Fruit fly (Drosophila melanogaster): ENCODE results near the gene CG13282.

CG13282 gene

dm6 chr2L:16874924-16875323 is 40.6 kb upstream of the CG13282 start:
- TF ChIP-seq Pdp1 (GFP tag; optimal IDR thresholded peaks at IDR 0.05), result peak in 1 of 2 experiments; percentile 41
- TF ChIP-seq CG9797 (GFP tag; optimal IDR thresholded peaks at IDR 0.05), result no peak
- TF ChIP-seq Hmx (GFP tag; optimal IDR thresholded peaks at IDR 0.05), result no peak
- no peak for TF ChIP-seq Mes4 (GFP tag; optimal IDR thresholded peaks at IDR 0.05)
- TF ChIP-seq cg (GFP tag; optimal IDR thresholded peaks at IDR 0.05), result peak; percentile 47
- no peak for TF ChIP-seq ash1 (GFP tag; optimal IDR thresholded peaks at IDR 0.05)
- TF ChIP-seq CG8478 (optimal IDR thresholded peaks at IDR 0.05), result no peak
- no peak for TF ChIP-seq CG9727 (GFP tag; optimal IDR thresholded peaks at IDR 0.05)
- no peak for TF ChIP-seq NC2β (GFP tag; optimal IDR thresholded peaks at IDR 0.05)
- TF ChIP-seq en (GFP tag; optimal IDR thresholded peaks at IDR 0.05), result no peak
- TF ChIP-seq chinmo (GFP tag; IDR thresholded peaks at IDR 0.05; ENCODE audit: partially characterized antibody), result peak; percentile 74; the same call in 1 of the 4 replicates
- no peak for TF ChIP-seq Meics (GFP tag; optimal IDR thresholded peaks at IDR 0.05)

dm6 chr2L:16868897-16869324 is 34.6 kb upstream of the CG13282 start:
- TF ChIP-seq Nf-YB (GFP tag; optimal IDR thresholded peaks at IDR 0.05) (peak; percentile 34), Fer2 (tag; optimal IDR thresholded peaks at IDR 0.05) (no peak), otp (GFP tag; IDR thresholded peaks at IDR 0.05) (no peak), CG8281 (tag; optimal IDR thresholded peaks at IDR 0.05) (no peak), Neu2 (GFP tag; optimal IDR thresholded peaks at IDR 0.05; ENCODE audit: borderline replicate concordance) (no peak), zen2 (GFP tag; IDR thresholded peaks at IDR 0.05; ENCODE audit: partially characterized antibody) (no peak), CG18476 (GFP tag; optimal IDR thresholded peaks at IDR 0.05) (no peak), CG10147 (GFP tag; optimal IDR thresholded peaks at IDR 0.05) (no peak), CG1647 (GFP tag; optimal IDR thresholded peaks at IDR 0.05) (no peak), lilli (GFP tag; optimal IDR thresholded peaks at IDR 0.05) (no peak), sug (tag; optimal IDR thresholded peaks at IDR 0.05) (no peak), CG11456 (GFP tag; IDR thresholded peaks at IDR 0.05) (peak; percentile 58; the same call in 1 of the 3 replicates), insv (GFP tag; optimal IDR thresholded peaks at IDR 0.05) (no peak), CG8478 (optimal IDR thresholded peaks at IDR 0.05) (no peak), gcm2 (GFP tag; optimal IDR thresholded peaks at IDR 0.05) (no peak), jumu (GFP tag; optimal IDR thresholded peaks at IDR 0.05) (no peak), Mad (GFP tag; optimal IDR thresholded peaks at IDR 0.05) (no peak), CG7745 (tag; optimal IDR thresholded peaks at IDR 0.05) (no peak), hbn (GFP tag; IDR thresholded peaks at IDR 0.05; ENCODE audit: partially characterized antibody) (no peak), al (GFP tag; IDR thresholded peaks at IDR 0.05) (no peak), MESR4 (GFP tag; optimal IDR thresholded peaks at IDR 0.05) (no peak), CG11247 (GFP tag; IDR thresholded peaks at IDR 0.05) (no peak), CG17802 (tag; optimal IDR thresholded peaks at IDR 0.05) (no peak), CG4360 (GFP tag; IDR thresholded peaks at IDR 0.05) (no peak), slou (GFP tag; optimal IDR thresholded peaks at IDR 0.05) (no peak), sens (GFP tag) (no peak), ham (GFP tag; IDR thresholded peaks at IDR 0.05) (no peak), ftz-f1 (GFP tag; optimal IDR thresholded peaks at IDR 0.05) (no peak), shn (GFP tag; optimal IDR thresholded peaks at IDR 0.05) (no peak), CG6689 (GFP tag; IDR thresholded peaks at IDR 0.05) (peak; percentile 40), amos (GFP tag; IDR thresholded peaks at IDR 0.05; ENCODE audit: partially characterized antibody) (no peak), Hmx (GFP tag; optimal IDR thresholded peaks at IDR 0.05) (no peak), B-H1 (GFP tag; IDR thresholded peaks at IDR 0.05) (peak; percentile 32; the same call in 1 of the 3 replicates), CG13894 (tag; optimal IDR thresholded peaks at IDR 0.05) (no peak), CG6813 (GFP tag; optimal IDR thresholded peaks at IDR 0.05) (no peak), caup (GFP tag; optimal IDR thresholded peaks at IDR 0.05; ENCODE audit: severe bottlenecking) (no peak), croc (GFP tag; conservative IDR thresholded peaks at IDR 0.05) (peak; percentile 43; the same call in 2 of the 3 replicates), Adf1 (GFP tag; IDR thresholded peaks at IDR 0.05) (no peak; the same call in 1 of the 2 replicates), aop (GFP tag; IDR thresholded peaks at IDR 0.05) (no peak), Hr51 (GFP tag; optimal IDR thresholded peaks at IDR 0.05) (peak in 1 of 2 experiments; percentile 79)
